Worm (Caenorhabditis elegans) whole organism, late embryonic: ENCODE data around the gene F28H7.3.

Source experiments
- ama-1 ChIP-seq: fragments of 150-350 bp; optimal IDR thresholded peaks from 2 replicates; lab custom pipeline; 2014
- ceh-48 ChIP-seq: sonication (generic microtip); optimal IDR thresholded peaks from 2 replicates; lab custom pipeline; 2016; ENCODE audit warnings: missing genetic modification characterization, inconsistent platforms, missing compliant biosample characterization
- dve-1 ChIP-seq: sonication (generic microtip); optimal IDR thresholded peaks from 2 replicates; lab custom pipeline; 2017; ENCODE audit warnings: antibody characterized with exemption, mild to moderate bottlenecking, missing genetic modification characterization, missing compliant biosample characterization
- nhr-11 ChIP-seq: fragments of 150-350 bp; optimal IDR thresholded peaks from 2 replicates; lab custom pipeline; 2014; ENCODE audit warnings: missing biosample characterization, missing genetic modification characterization
- odd-2 ChIP-seq: sonication (generic microtip); optimal IDR thresholded peaks from 2 replicates; lab custom pipeline; 2017; ENCODE audit warnings: antibody characterized with exemption, mild to moderate bottlenecking, missing genetic modification characterization, missing compliant biosample characterization
- pag-3 ChIP-seq: sonication (generic microtip); optimal IDR thresholded peaks from 2 replicates; lab custom pipeline; 2016; ENCODE audit warnings: missing compliant biosample characterization, missing genetic modification characterization, borderline replicate concordance
- pha-4 ChIP-seq: fragments of 150-350 bp; optimal IDR thresholded peaks from 2 replicates; lab custom pipeline; 2018; ENCODE audit warnings: missing biosample characterization, missing genetic modification reagents, missing genetic modification characterization
- rnt-1 ChIP-seq: sonication (generic microtip); optimal IDR thresholded peaks from 2 replicates; lab custom pipeline; 2016; ENCODE audit warnings: missing genetic modification characterization, missing compliant biosample characterization
- tbx-2 ChIP-seq: sonication (generic microtip); optimal IDR thresholded peaks from 2 replicates; lab custom pipeline; 2016; ENCODE audit warnings: missing genetic modification characterization, missing compliant biosample characterization

DNA sequence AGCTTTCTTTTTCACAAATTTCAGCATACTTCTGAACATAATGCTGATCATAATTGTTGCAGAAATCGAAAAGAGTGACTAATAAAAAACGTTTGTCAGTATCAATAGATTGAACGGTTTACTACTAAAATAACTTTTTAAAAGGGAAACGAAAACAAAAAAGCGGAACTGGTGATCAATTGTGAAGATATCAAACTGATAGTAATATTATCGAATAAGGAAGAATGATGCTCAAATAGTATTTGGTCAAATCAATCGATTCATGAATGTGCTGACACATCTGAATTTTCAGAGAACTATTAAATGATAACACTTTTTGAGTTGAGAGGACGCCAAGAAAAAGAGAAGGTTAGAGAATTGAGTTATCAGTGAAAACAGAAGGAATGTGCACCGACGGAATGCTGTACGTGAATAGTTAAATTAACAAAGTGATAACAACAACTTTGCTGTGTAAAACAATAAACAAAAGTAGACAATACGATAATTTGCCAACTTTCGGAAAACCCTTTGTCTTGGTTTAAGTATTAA lies 26.0 kb upstream of the F28H7.3 start, which contains the start of gene D1054.5:
- TF ChIP-seq ama-1 (lab: Kevin White, UChicago), result no peak
- TF ChIP-seq pha-4 (tag; lab: Kevin White, UChicago), result no peak
- no peak for TF ChIP-seq odd-2 (tag; lab: Kevin White, UChicago)
- no peak for TF ChIP-seq dve-1 (tag; lab: Kevin White, UChicago)
- TF ChIP-seq pag-3 (tag; lab: Kevin White, UChicago), result no peak
- no peak for TF ChIP-seq rnt-1 (tag; lab: Kevin White, UChicago)
- no peak for TF ChIP-seq tbx-2
- no peak for TF ChIP-seq nhr-11
- TF ChIP-seq ceh-48, result no peak
